Worm (Caenorhabditis elegans) whole organism, L4 larva: ENCODE measurements around the gene adm-4.

Experiments
- D1046.2 ChIP-seq: fragments of 200-800 bp; sonication (Bioruptor generic); IDR thresholded peaks from 2 replicates; pipeline ENCODE4 v1.3.6; 2022; ENCODE audit warnings: missing genetic modification characterization, missing compliant biosample characterization
- F10B5.3 ChIP-seq: sonication (generic microtip); optimal IDR thresholded peaks from 2 replicates; lab custom pipeline; 2016; ENCODE audit warnings: mild to moderate bottlenecking, missing genetic modification characterization, missing compliant biosample characterization
- F26F4.8 ChIP-seq: fragments of 200-800 bp; sonication (Bioruptor generic); conservative IDR thresholded peaks from 2 replicates; pipeline ENCODE4 v1.3.6; 2022; ENCODE audit warnings: missing genetic modification characterization, missing compliant biosample characterization
- F44E2.7 ChIP-seq: fragments of 200-800 bp; sonication (Bioruptor generic); IDR thresholded peaks from 2 replicates; pipeline ENCODE4 v2.1.2; 2022; ENCODE audit warnings: missing genetic modification characterization, missing compliant biosample characterization
- F49E8.2 ChIP-seq: sonication (generic microtip); optimal IDR thresholded peaks from 2 replicates; lab custom pipeline; 2016; ENCODE audit warnings: missing compliant biosample characterization, mild to moderate bottlenecking, missing genetic modification characterization, borderline replicate concordance
- T26A8.4 ChIP-seq: fragments of 200-800 bp; sonication (Bioruptor generic); IDR thresholded peaks from 2 replicates; pipeline ENCODE4 v1.3.6; 2022; ENCODE audit warnings: missing genetic modification characterization, missing compliant biosample characterization
- Y105C5A.15 ChIP-seq: fragments of 200-800 bp; sonication (Bioruptor generic); IDR thresholded peaks from 2 replicates; pipeline ENCODE4 v1.3.6; 2022; ENCODE audit warnings: missing genetic modification characterization, missing compliant biosample characterization
- Y5F2A.4 ChIP-seq: fragments of 200-800 bp; sonication (Bioruptor generic); optimal IDR thresholded peaks from 2 replicates; lab custom pipeline; 2018; ENCODE audit warnings: mild to moderate bottlenecking, missing genetic modification characterization, missing compliant biosample characterization
- Y75B8A.6 ChIP-seq: fragments of 200-800 bp; sonication (Bioruptor generic); IDR thresholded peaks from 2 replicates; pipeline ENCODE4 v1.3.6; 2022; ENCODE audit warnings: missing genetic modification reagents, missing genetic modification characterization, missing compliant biosample characterization
- ZK337.2 ChIP-seq: fragments of 200-800 bp; sonication (Bioruptor generic); IDR thresholded peaks from 2 replicates; pipeline ENCODE4 v1.3.6; 2022; ENCODE audit warnings: missing genetic modification reagents, missing genetic modification characterization, missing compliant biosample characterization
- aly-2 ChIP-seq: sonication (generic microtip); optimal IDR thresholded peaks from 2 replicates; lab custom pipeline; 2018; ENCODE audit warnings: missing biosample characterization, missing genetic modification characterization
- ama-1 ChIP-seq: fragments of 150-350 bp; optimal IDR thresholded peaks from 2 replicates; lab custom pipeline; 2014; ENCODE audit warnings: inconsistent platforms, mixed read lengths
- ceh-20 ChIP-seq: fragments of 200-800 bp; sonication (Bioruptor generic); IDR thresholded peaks from 2 replicates; pipeline ENCODE4 v1.3.6; 2022; ENCODE audit warnings: missing genetic modification reagents, missing genetic modification characterization, missing compliant biosample characterization
- ceh-32 ChIP-seq: sonication (generic microtip); optimal IDR thresholded peaks from 2 replicates; lab custom pipeline; 2016; ENCODE audit warnings: mild to moderate bottlenecking, missing genetic modification characterization, missing compliant biosample characterization; ENCODE audit not compliant: poor library complexity
- ceh-44 ChIP-seq: fragments of 200-800 bp; sonication (Bioruptor generic); IDR thresholded peaks from 2 replicates; pipeline ENCODE4 v1.3.6; 2022; ENCODE audit warnings: missing genetic modification reagents, missing genetic modification characterization, missing compliant biosample characterization
- ceh-82 ChIP-seq: sonication (generic microtip); optimal IDR thresholded peaks from 2 replicates; lab custom pipeline; 2017; ENCODE audit warnings: missing biosample characterization, missing genetic modification characterization
- ces-1 ChIP-seq: fragments of 150-350 bp; sonication (generic microtip); optimal IDR thresholded peaks from 4 replicates; lab custom pipeline; 2014; ENCODE audit warnings: missing biosample characterization, missing genetic modification reagents, missing genetic modification characterization
- daf-12 ChIP-seq: fragments of 150-350 bp; optimal IDR thresholded peaks from 2 replicates; lab custom pipeline; 2014; ENCODE audit warnings: missing biosample characterization, missing genetic modification reagents, missing genetic modification characterization
- daf-16 ChIP-seq, 3 experiments: sonication (generic microtip); optimal IDR thresholded peaks; 2 replicates each; lab custom pipeline; 2016 to 2017; ENCODE audit warnings: missing genetic modification characterization in 3 of 3, missing genetic modification reagents in 3 of 3, mild to moderate bottlenecking in 2 of 3, missing compliant biosample characterization in 2 of 3, missing biosample characterization in 1 of 3, moderate library complexity in 1 of 3
- dmd-6 ChIP-seq: fragments of 200-800 bp; sonication (Bioruptor generic); IDR thresholded peaks from 2 replicates; pipeline ENCODE4 v1.3.6; 2022; ENCODE audit warnings: missing genetic modification reagents, missing genetic modification characterization, missing compliant biosample characterization
- dve-1 ChIP-seq: sonication (generic microtip); optimal IDR thresholded peaks from 2 replicates; lab custom pipeline; 2017; ENCODE audit warnings: antibody characterized with exemption, mild to moderate bottlenecking, missing genetic modification characterization, missing compliant biosample characterization; ENCODE audit not compliant: insufficient read depth
- fkh-10 ChIP-seq: fragments of 150-350 bp; optimal IDR thresholded peaks from 2 replicates; lab custom pipeline; 2014; ENCODE audit warnings: missing biosample characterization, missing genetic modification reagents, missing genetic modification characterization
- fos-1 ChIP-seq: fragments of 150-350 bp; optimal IDR thresholded peaks from 2 replicates; lab custom pipeline; 2014; ENCODE audit warnings: missing biosample characterization, missing genetic modification characterization
- gei-8 ChIP-seq: fragments of 200-800 bp; sonication (Bioruptor generic); optimal IDR thresholded peaks from 2 replicates; lab custom pipeline; 2018; ENCODE audit warnings: mild to moderate bottlenecking, missing genetic modification characterization, missing compliant biosample characterization
- hlh-11 ChIP-seq: fragments of 200-800 bp; sonication (Bioruptor generic); optimal IDR thresholded peaks from 2 replicates; lab custom pipeline; 2018; ENCODE audit warnings: mild to moderate bottlenecking, missing genetic modification characterization, missing compliant biosample characterization
- jun-1 ChIP-seq: fragments of 150-350 bp; optimal IDR thresholded peaks from 2 replicates; lab custom pipeline; 2014; ENCODE audit warnings: missing biosample characterization, missing genetic modification reagents, missing genetic modification characterization
- lim-7 ChIP-seq: fragments of 200-800 bp; sonication (Bioruptor generic); IDR thresholded peaks from 2 replicates; pipeline ENCODE4 v1.3.6; 2022; ENCODE audit warnings: missing genetic modification characterization, missing compliant biosample characterization
- lin-1 ChIP-seq: fragments of 200-800 bp; sonication (Bioruptor generic); IDR thresholded peaks from 2 replicates; pipeline ENCODE4 v1.3.6; 2022; ENCODE audit warnings: missing genetic modification reagents, missing genetic modification characterization, missing compliant biosample characterization
- lin-38 ChIP-seq: fragments of 200-800 bp; sonication (Bioruptor generic); IDR thresholded peaks from 2 replicates; pipeline ENCODE4 v1.3.6; 2022; ENCODE audit warnings: missing genetic modification reagents, missing genetic modification characterization, missing compliant biosample characterization
- mes-2 ChIP-seq: sonication (generic microtip); optimal IDR thresholded peaks from 2 replicates; lab custom pipeline; 2016; ENCODE audit warnings: missing genotype, mild to moderate bottlenecking, missing genetic modification characterization, missing compliant biosample characterization; ENCODE audit not compliant: poor library complexity, severe bottlenecking
- mxl-2 ChIP-seq: fragments of 200-800 bp; sonication (Bioruptor generic); conservative IDR thresholded peaks from 2 replicates; pipeline ENCODE4 v1.3.6; 2022; ENCODE audit warnings: missing genetic modification reagents, missing genetic modification characterization, missing compliant biosample characterization
- mxl-3 ChIP-seq: fragments of 200-800 bp; sonication (Bioruptor generic); optimal IDR thresholded peaks from 2 replicates; lab custom pipeline; 2018; ENCODE audit warnings: mild to moderate bottlenecking, missing genetic modification characterization, missing compliant biosample characterization
- nhr-102 ChIP-seq: sonication (generic microtip); optimal IDR thresholded peaks from 2 replicates; lab custom pipeline; 2016; ENCODE audit warnings: mild to moderate bottlenecking, missing genetic modification characterization, moderate library complexity, missing compliant biosample characterization
- nhr-11 ChIP-seq: fragments of 150-350 bp; optimal IDR thresholded peaks from 2 replicates; lab custom pipeline; 2014; ENCODE audit warnings: missing biosample characterization, missing genetic modification characterization
- nhr-111 ChIP-seq: fragments of 200-800 bp; sonication (Bioruptor generic); optimal IDR thresholded peaks from 2 replicates; lab custom pipeline; 2018; ENCODE audit warnings: mild to moderate bottlenecking, missing genetic modification characterization, missing compliant biosample characterization
- nhr-25 ChIP-seq: sonication (generic microtip); optimal IDR thresholded peaks from 2 replicates; lab custom pipeline; 2017; ENCODE audit warnings: missing genetic modification characterization, mild to moderate bottlenecking, missing compliant biosample characterization, antibody characterized with exemption, moderate library complexity, borderline replicate concordance; ENCODE audit not compliant: insufficient read depth
- nhr-41 ChIP-seq: fragments of 200-800 bp; sonication (Bioruptor generic); IDR thresholded peaks from 2 replicates; pipeline ENCODE4 v1.3.6; 2022; ENCODE audit warnings: missing genetic modification reagents, missing genetic modification characterization, missing compliant biosample characterization
- nhr-42 ChIP-seq: fragments of 200-800 bp; sonication (Bioruptor generic); IDR thresholded peaks from 2 replicates; pipeline ENCODE4 v1.3.6; 2022; ENCODE audit warnings: missing genetic modification characterization, missing compliant biosample characterization
- nhr-48 ChIP-seq: sonication (generic microtip); optimal IDR thresholded peaks from 2 replicates; lab custom pipeline; 2016; ENCODE audit warnings: mild to moderate bottlenecking, missing genetic modification characterization, missing compliant biosample characterization
- pha-4 ChIP-seq, 2 experiments: fragments of 150-350 bp in 1 of 2; fragments of 200-800 bp in 1 of 2; sonication (Bioruptor generic) in 1 of 2; IDR thresholded peaks in 1 of 2; optimal IDR thresholded peaks in 1 of 2; 2 replicates each; pipeline versions ENCODE4 v1.3.6 to Lab custom; 2014 to 2022; ENCODE audit warnings: missing genetic modification characterization in 2 of 2, missing genetic modification reagents in 2 of 2, missing biosample characterization in 1 of 2, missing compliant biosample characterization in 1 of 2
- rbr-2 ChIP-seq: sonication (generic microtip); optimal IDR thresholded peaks from 2 replicates; lab custom pipeline; 2016; ENCODE audit warnings: missing genotype, missing genetic modification characterization, missing compliant biosample characterization
- saeg-2 ChIP-seq: fragments of 200-800 bp; sonication (Bioruptor generic); IDR thresholded peaks from 2 replicates; pipeline ENCODE4 v1.3.6; 2022; ENCODE audit warnings: missing genetic modification reagents, missing genetic modification characterization, missing compliant biosample characterization
- sdz-12 ChIP-seq: fragments of 200-800 bp; sonication (Bioruptor generic); optimal IDR thresholded peaks from 2 replicates; lab custom pipeline; 2018; ENCODE audit warnings: mild to moderate bottlenecking, missing genetic modification characterization, missing compliant biosample characterization
- snpc-1.2 ChIP-seq: fragments of 200-800 bp; sonication (Bioruptor generic); IDR thresholded peaks from 2 replicates; pipeline ENCODE4 v1.3.6; 2022; ENCODE audit warnings: missing genetic modification reagents, missing genetic modification characterization, missing compliant biosample characterization
- unc-130 ChIP-seq: sonication (generic microtip); optimal IDR thresholded peaks from 2 replicates; lab custom pipeline; 2016; ENCODE audit warnings: missing genetic modification reagents, missing genetic modification characterization, missing compliant biosample characterization
- zfp-2 ChIP-seq: sonication (generic microtip); optimal IDR thresholded peaks from 2 replicates; lab custom pipeline; 2016; ENCODE audit warnings: mild to moderate bottlenecking, missing genetic modification characterization, missing compliant biosample characterization
- zfp-3 ChIP-seq: fragments of 200-800 bp; sonication (Bioruptor generic); conservative IDR thresholded peaks from 2 replicates; pipeline ENCODE4 v1.3.6; 2022; ENCODE audit warnings: missing genetic modification reagents, missing genetic modification characterization, missing compliant biosample characterization
- ztf-7 ChIP-seq: fragments of 150-350 bp; optimal IDR thresholded peaks from 2 replicates; lab custom pipeline; 2014; ENCODE audit warnings: missing biosample characterization, missing genetic modification characterization

The adm-4 gene

ce11 chrX:7794306-7794743 lies 3.8 kb downstream of the adm-4 start:
- peak; percentile 65; the same call in 1 of the 2 replicates for TF ChIP-seq F26F4.8 (GFP tag; lab: Robert Waterston, UW)
- peak; percentile 40; the same call in 1 of the 2 replicates for TF ChIP-seq ceh-20
- peak; percentile 49 for TF ChIP-seq hlh-11 (tag; lab: Kevin White, UChicago)
- TF ChIP-seq fkh-10 (GFP tag; lab: Kevin White, UChicago): no peak
- no peak for TF ChIP-seq Y75B8A.6
- TF ChIP-seq ZK337.2: 0 out of 2 replicates have a peak, but pooled peaks have one; percentile 41
- peak; percentile 43; the same call in 1 of the 2 replicates for TF ChIP-seq nhr-42 (GFP tag; lab: Robert Waterston, UW)
- peak; percentile 38 for TF ChIP-seq Y5F2A.4
- no peak for TF ChIP-seq aly-2
- TF ChIP-seq rbr-2 (tag; lab: Kevin White, UChicago): peak; percentile 45
- peak; percentile 48; the same call in 1 of the 2 replicates for TF ChIP-seq dmd-6 (GFP tag; lab: Robert Waterston, UW)
- peak; percentile 7 for TF ChIP-seq ztf-7 (tag; lab: Kevin White, UChicago)
- no peak for TF ChIP-seq ces-1 (GFP tag; lab: Kevin White, UChicago)
- 0 out of 2 replicates have a peak, but pooled peaks have one; percentile 25 for TF ChIP-seq zfp-3 (GFP tag; lab: Robert Waterston, UW)
- peak; percentile 1 for TF ChIP-seq nhr-25 (tag; lab: Kevin White, UChicago)
- TF ChIP-seq nhr-102 (tag; lab: Kevin White, UChicago): peak; percentile 75
- 0 out of 2 replicates have a peak, but pooled peaks have one; percentile 32 for TF ChIP-seq lin-1 (GFP tag; lab: Robert Waterston, UW)
- peak; percentile 25 for TF ChIP-seq zfp-2 (tag; lab: Kevin White, UChicago)
- no peak for TF ChIP-seq F44E2.7 (GFP tag; lab: Robert Waterston, UW)
- TF ChIP-seq mes-2 (tag; lab: Kevin White, UChicago): peak; percentile 46
- TF ChIP-seq nhr-111 (GFP tag; lab: Kevin White, UChicago): no peak
- no peak for TF ChIP-seq jun-1 (tag; lab: Kevin White, UChicago)
- no peak for TF ChIP-seq daf-12 (tag; lab: Kevin White, UChicago)
- TF ChIP-seq nhr-48 (tag; lab: Kevin White, UChicago): peak; percentile 60
- TF ChIP-seq ceh-32 (tag; lab: Kevin White, UChicago): no peak
- peak; percentile 89 for TF ChIP-seq snpc-1.2 (GFP tag; lab: Robert Waterston, UW)
- peak; percentile 4 for TF ChIP-seq unc-130 (GFP tag; lab: Kevin White, UChicago)
- no peak for TF ChIP-seq ceh-82 (tag; lab: Kevin White, UChicago)
- peak; percentile 34 for TF ChIP-seq F10B5.3 (tag; lab: Kevin White, UChicago)
- TF ChIP-seq mxl-3 (GFP tag; lab: Kevin White, UChicago): peak; percentile 54
- TF ChIP-seq gei-8 (GFP tag; lab: Kevin White, UChicago): peak; percentile 83
- TF ChIP-seq T26A8.4 (GFP tag; lab: Robert Waterston, UW): peak; percentile 86
- 0 out of 2 replicates have a peak, but pooled peaks have one; percentile 4 for TF ChIP-seq Y105C5A.15 (GFP tag; lab: Robert Waterston, UW)
- TF ChIP-seq nhr-41: 0 out of 2 replicates have a peak, but pooled peaks have one; percentile 54
- TF ChIP-seq sdz-12 (GFP tag; lab: Kevin White, UChicago): peak; percentile 71
- TF ChIP-seq lin-38: no peak
- TF ChIP-seq dve-1 (tag; lab: Kevin White, UChicago): peak; percentile 51
- TF ChIP-seq ama-1 (lab: Kevin White, UChicago): no peak
- no peak for TF ChIP-seq saeg-2
- TF ChIP-seq fos-1 (tag; lab: Kevin White, UChicago): no peak
- peak; percentile 51 for TF ChIP-seq F49E8.2 (tag; lab: Kevin White, UChicago)
- no peak for TF ChIP-seq ceh-44 (GFP tag; lab: Robert Waterston, UW)
- TF ChIP-seq pha-4 (GFP tag; IDR thresholded peaks at IDR 0.05; lab: Robert Waterston, UW): peak; percentile 79
- TF ChIP-seq pha-4 (tag; optimal IDR thresholded peaks at IDR 0.05; lab: Kevin White, UChicago): no peak
- no peak for TF ChIP-seq D1046.2 (GFP tag; lab: Robert Waterston, UW)
- TF ChIP-seq mxl-2 (GFP tag; lab: Robert Waterston, UW): no peak
- peak; percentile 81 for TF ChIP-seq lim-7 (GFP tag; lab: Robert Waterston, UW)
- peak; percentile 47 to 81 for TF ChIP-seq daf-16 (GFP tag; optimal IDR thresholded peaks at IDR 0.05; lab: Kevin White, UChicago)
- TF ChIP-seq daf-16 (tag; optimal IDR thresholded peaks at IDR 0.05; lab: Kevin White, UChicago): peak; percentile 55
- TF ChIP-seq nhr-11 (tag; lab: Kevin White, UChicago): peak; percentile 16
